Fruit fly (Drosophila melanogaster) whole organism, prepupa: ENCODE measurements around the gene CG32037.

Experiments
- Blimp-1 ChIP-seq: fragments of 200-800 bp; sonication (Bioruptor generic); optimal IDR thresholded peaks from 3 replicates; lab custom pipeline; 2017; ENCODE audit warnings: missing biosample characterization, missing genetic modification characterization, mild to moderate bottlenecking, moderate library complexity, missing genetic modification reagents
- CG10631 ChIP-seq: fragments of 200-800 bp; sonication (Bioruptor generic); optimal IDR thresholded peaks from 2 replicates; lab custom pipeline; 2016; ENCODE audit warnings: missing biosample characterization, missing genetic modification characterization
- CG10669 ChIP-seq: fragments of 200-800 bp; sonication (Bioruptor generic); optimal IDR thresholded peaks from 3 replicates; lab custom pipeline; 2018; ENCODE audit warnings: missing biosample characterization, mild to moderate bottlenecking, missing genetic modification characterization, moderate library complexity
- CG11294 ChIP-seq: fragments of 200-800 bp; sonication (Bioruptor generic); IDR thresholded peaks from 2 replicates; pipeline ENCODE4 v1.3.6; 2022; ENCODE audit warnings: missing biosample characterization, missing genetic modification characterization
- CG15336 ChIP-seq: fragments of 200-800 bp; sonication (Bioruptor generic); IDR thresholded peaks from 2 replicates; pipeline ENCODE4 v1.3.6; 2022; ENCODE audit warnings: missing biosample characterization, missing genetic modification characterization
- CG1621 ChIP-seq: fragments of 200-800 bp; sonication (Bioruptor generic); optimal IDR thresholded peaks from 3 replicates; lab custom pipeline; 2018; ENCODE audit warnings: missing biosample characterization, mild to moderate bottlenecking, missing genetic modification characterization
- CG3032 ChIP-seq: fragments of 200-800 bp; optimal IDR thresholded peaks from 2 replicates; lab custom pipeline; 2019; ENCODE audit warnings: missing biosample characterization, mild to moderate bottlenecking, missing genetic modification characterization, moderate library complexity
- CG31627 ChIP-seq: fragments of 200-800 bp; sonication (Bioruptor generic); optimal IDR thresholded peaks from 3 replicates; lab custom pipeline; 2016; ENCODE audit warnings: missing biosample characterization, missing genetic modification characterization
- CG32006 ChIP-seq: fragments of 200-800 bp; sonication (Bioruptor generic); optimal IDR thresholded peaks from 3 replicates; lab custom pipeline; 2017; ENCODE audit warnings: missing biosample characterization, mild to moderate bottlenecking, missing genetic modification characterization
- CG3919 ChIP-seq: fragments of 200-800 bp; sonication (Bioruptor generic); optimal IDR thresholded peaks from 3 replicates; lab custom pipeline; 2016; ENCODE audit warnings: missing biosample characterization, missing genetic modification characterization
- CG6163 ChIP-seq: fragments of 200-800 bp; sonication (Bioruptor generic); IDR thresholded peaks from 3 replicates; pipeline ENCODE4 v1.3.6; 2022; ENCODE audit warnings: missing biosample characterization, missing genetic modification characterization
- CG6276 ChIP-seq: fragments of 200-800 bp; sonication (Bioruptor generic); optimal IDR thresholded peaks from 2 replicates; lab custom pipeline; 2017; ENCODE audit warnings: missing biosample characterization, mild to moderate bottlenecking, missing genetic modification characterization
- CG6808 ChIP-seq: fragments of 200-800 bp; sonication (Bioruptor generic); optimal IDR thresholded peaks from 3 replicates; lab custom pipeline; 2017; ENCODE audit warnings: missing biosample characterization, missing genetic modification characterization, mild to moderate bottlenecking, moderate library complexity, missing genetic modification reagents
- CG6854 ChIP-seq: fragments of 200-800 bp; sonication (Bioruptor generic); optimal IDR thresholded peaks from 2 replicates; lab custom pipeline; 2017; ENCODE audit warnings: missing biosample characterization, mild to moderate bottlenecking, missing genetic modification characterization
- CG8319 ChIP-seq: fragments of 200-800 bp; sonication (Bioruptor generic); optimal IDR thresholded peaks from 3 replicates; lab custom pipeline; 2016; ENCODE audit warnings: missing biosample characterization, missing genetic modification characterization
- CG9139 ChIP-seq: fragments of 200-800 bp; sonication (Bioruptor generic); optimal IDR thresholded peaks from 3 replicates; lab custom pipeline; 2017; ENCODE audit warnings: missing biosample characterization, mild to moderate bottlenecking, missing genetic modification characterization
- Eip75B ChIP-seq: fragments of 200-800 bp; sonication (Bioruptor generic); optimal IDR thresholded peaks from 3 replicates; lab custom pipeline; 2016; ENCODE audit warnings: missing biosample characterization, missing genetic modification characterization
- Eip78C ChIP-seq: fragments of 200-800 bp; sonication (Bioruptor generic); peaks from one replicate; lab custom pipeline; 2016; ENCODE audit warnings: missing biosample characterization, missing genetic modification characterization
- Eip93F ChIP-seq: fragments of 200-800 bp; sonication (Bioruptor generic); optimal IDR thresholded peaks from 2 replicates; lab custom pipeline; 2016; ENCODE audit warnings: missing biosample characterization, mild to moderate bottlenecking, missing genetic modification characterization
- Ets96B ChIP-seq: fragments of 200-800 bp; optimal IDR thresholded peaks from 2 replicates; lab custom pipeline; 2019; ENCODE audit warnings: missing biosample characterization, mild to moderate bottlenecking, missing genetic modification characterization, moderate library complexity
- Hr39 ChIP-seq: fragments of 200-800 bp; sonication (Bioruptor generic); optimal IDR thresholded peaks from 2 replicates; lab custom pipeline; 2016; ENCODE audit warnings: missing biosample characterization, missing genetic modification characterization
- Hr4 ChIP-seq: fragments of 200-800 bp; sonication (Bioruptor generic); optimal IDR thresholded peaks from 3 replicates; lab custom pipeline; 2016; ENCODE audit warnings: missing biosample characterization, missing genetic modification characterization
- Lpt ChIP-seq: fragments of 200-800 bp; sonication (Bioruptor generic); optimal IDR thresholded peaks from 3 replicates; lab custom pipeline; 2016; ENCODE audit warnings: missing biosample characterization, missing genetic modification characterization
- OdsH ChIP-seq: fragments of 200-800 bp; sonication (Bioruptor generic); optimal IDR thresholded peaks from 3 replicates; lab custom pipeline; 2016; ENCODE audit warnings: missing biosample characterization, missing genetic modification characterization
- Sox102F ChIP-seq: fragments of 200-800 bp; sonication (Bioruptor generic); optimal IDR thresholded peaks from 2 replicates; lab custom pipeline; 2016; ENCODE audit warnings: missing biosample characterization, mild to moderate bottlenecking, missing genetic modification characterization
- Sox14 ChIP-seq: fragments of 200-800 bp; sonication (Bioruptor generic); optimal IDR thresholded peaks from 3 replicates; lab custom pipeline; 2016; ENCODE audit warnings: missing biosample characterization, missing genetic modification characterization
- Sox15 ChIP-seq: fragments of 200-800 bp; sonication (Bioruptor generic); optimal IDR thresholded peaks from 3 replicates; lab custom pipeline; 2016; ENCODE audit warnings: missing biosample characterization, missing genetic modification characterization
- acj6 ChIP-seq: fragments of 200-800 bp; sonication (Bioruptor generic); optimal IDR thresholded peaks from 3 replicates; lab custom pipeline; 2016; ENCODE audit warnings: missing biosample characterization, missing genetic modification characterization
- cyc ChIP-seq: fragments of 200-800 bp; sonication (Bioruptor generic); optimal IDR thresholded peaks from 3 replicates; lab custom pipeline; 2016; ENCODE audit warnings: missing biosample characterization, missing genetic modification characterization
- dac ChIP-seq: fragments of 200-800 bp; sonication (Bioruptor generic); optimal IDR thresholded peaks from 2 replicates; lab custom pipeline; 2017; ENCODE audit warnings: missing biosample characterization, mild to moderate bottlenecking, missing genetic modification characterization
- dsx ChIP-seq: fragments of 200-800 bp; optimal IDR thresholded peaks from 3 replicates; lab custom pipeline; 2019; ENCODE audit warnings: missing biosample characterization, mild to moderate bottlenecking, missing genetic modification characterization, moderate library complexity; ENCODE audit not compliant: poor library complexity, severe bottlenecking
- eg ChIP-seq: fragments of 200-800 bp; sonication (Bioruptor generic); IDR thresholded peaks from 3 replicates; pipeline ENCODE4 v1.3.6; 2022; ENCODE audit warnings: missing biosample characterization, missing genetic modification characterization
- esn ChIP-seq: fragments of 200-800 bp; sonication (Bioruptor generic); optimal IDR thresholded peaks from 2 replicates; lab custom pipeline; 2016; ENCODE audit warnings: missing biosample characterization, mild to moderate bottlenecking, missing genetic modification characterization, moderate library complexity
- fd59A ChIP-seq: fragments of 200-800 bp; sonication (Bioruptor generic); optimal IDR thresholded peaks from 2 replicates; lab custom pipeline; 2017; ENCODE audit warnings: missing biosample characterization, mild to moderate bottlenecking, missing genetic modification characterization, missing genetic modification reagents
- fd85E ChIP-seq: fragments of 200-800 bp; sonication (Bioruptor generic); optimal IDR thresholded peaks from 3 replicates; lab custom pipeline; 2016; ENCODE audit warnings: missing biosample characterization, missing genetic modification characterization
- fkh ChIP-seq: fragments of 200-800 bp; sonication (Bioruptor generic); optimal IDR thresholded peaks from 3 replicates; lab custom pipeline; 2017; ENCODE audit warnings: missing biosample characterization, mild to moderate bottlenecking, missing genetic modification characterization, moderate library complexity
- lz ChIP-seq: fragments of 200-800 bp; sonication (Bioruptor generic); optimal IDR thresholded peaks from 3 replicates; lab custom pipeline; 2016; ENCODE audit warnings: missing biosample characterization, missing genetic modification characterization
- net ChIP-seq: fragments of 200-800 bp; sonication (Bioruptor generic); optimal IDR thresholded peaks from 3 replicates; lab custom pipeline; 2016; ENCODE audit warnings: missing biosample characterization, missing genetic modification characterization
- salr ChIP-seq, 2 experiments: fragments of 200-800 bp; sonication (Bioruptor generic); optimal IDR thresholded peaks; 3 replicates each; lab custom pipeline; 2016 to 2018; ENCODE audit warnings: missing biosample characterization in 2 of 2, missing genetic modification characterization in 2 of 2, mild to moderate bottlenecking in 1 of 2
- ss ChIP-seq, 2 experiments: fragments of 200-800 bp; sonication (Bioruptor generic); optimal IDR thresholded peaks; 2 replicates in 1 of 2; 3 replicates in 1 of 2; lab custom pipeline; 2017 to 2018; ENCODE audit warnings: mild to moderate bottlenecking in 2 of 2, missing biosample characterization in 2 of 2, missing genetic modification characterization in 2 of 2, moderate library complexity in 1 of 2
- topi ChIP-seq: fragments of 200-800 bp; sonication (Bioruptor generic); optimal IDR thresholded peaks from 3 replicates; lab custom pipeline; 2016; ENCODE audit warnings: missing biosample characterization, missing genetic modification characterization
- vri ChIP-seq: fragments of 200-800 bp; sonication (Bioruptor generic); optimal IDR thresholded peaks from 3 replicates; lab custom pipeline; 2016; ENCODE audit warnings: missing biosample characterization, mild to moderate bottlenecking, missing genetic modification characterization

Gene CG32037

dm6 chr3L:9462247-9462769 is 29.7 kb downstream of the CG32037 start (continued):
- peak; percentile 97 for TF ChIP-seq CG6276 (GFP tag; lab: Kevin White, UChicago)
- peak; percentile 93 for TF ChIP-seq esn (GFP tag; lab: Kevin White, UChicago)
- TF ChIP-seq CG10669: peak; percentile 90
- peak; percentile 83 for TF ChIP-seq vri (GFP tag; lab: Kevin White, UChicago)
- peak; percentile 92 for TF ChIP-seq Ets96B (tag; lab: Kevin White, UChicago)
- TF ChIP-seq salr (GFP tag; optimal IDR thresholded peaks at IDR 0.05; lab: Kevin White, UChicago): peak; percentile 70 to 93
- peak; percentile 92 for TF ChIP-seq Lpt
- TF ChIP-seq topi (GFP tag; lab: Kevin White, UChicago): peak; percentile 89

dm6 chr3L:9461670-9462246 is 30.3 kb downstream of the CG32037 start:
- TF ChIP-seq Ets96B (tag; lab: Kevin White, UChicago) (peak; percentile 27), Sox15 (GFP tag; lab: Kevin White, UChicago) (no peak), CG15336 (GFP tag; lab: Robert Waterston, UW) (peak; percentile 6; the same call in 1 of the 2 replicates), CG6163 (GFP tag; lab: Robert Waterston, UW) (peak; percentile 43; the same call in 1 of the 3 replicates), salr (GFP tag; optimal IDR thresholded peaks at IDR 0.05; lab: Kevin White, UChicago) (peak in 1 of 2 experiments; percentile 7), Hr39 (GFP tag; lab: Kevin White, UChicago) (peak; percentile 50), CG1621 (peak; percentile 47), CG11294 (GFP tag; lab: Robert Waterston, UW) (peak; percentile 36; the same call in 1 of the 2 replicates), CG10669 (peak; percentile 23), eg (GFP tag; lab: Robert Waterston, UW) (peak; percentile 62), fd85E (no peak), dsx (no peak), CG31627 (GFP tag; lab: Kevin White, UChicago) (peak; percentile 7), Sox14 (GFP tag; lab: Kevin White, UChicago) (peak; percentile 4)

- TF ChIP-seq ss (GFP tag; optimal IDR thresholded peaks at IDR 0.05; lab: Kevin White, UChicago): peak; percentile 38 to 67
- peak; percentile 79 for TF ChIP-seq CG6276 (GFP tag; lab: Kevin White, UChicago)
- TF ChIP-seq Eip93F (GFP tag; lab: Kevin White, UChicago): peak; percentile 69
- TF ChIP-seq fkh (GFP tag; lab: Kevin White, UChicago): peak; percentile 93
- peak; percentile 5 for TF ChIP-seq fd85E
- peak; percentile 14 to 36 for TF ChIP-seq salr (GFP tag; optimal IDR thresholded peaks at IDR 0.05; lab: Kevin White, UChicago)
- peak; percentile 68 for TF ChIP-seq OdsH (GFP tag; lab: Kevin White, UChicago)
- TF ChIP-seq dsx: peak; percentile 47
- peak; percentile 72 for TF ChIP-seq Hr39 (GFP tag; lab: Kevin White, UChicago)
- no peak for TF ChIP-seq Blimp-1 (GFP tag; lab: Kevin White, UChicago)
- peak; percentile 92 for TF ChIP-seq Eip78C
- TF ChIP-seq dac (GFP tag; lab: Kevin White, UChicago): peak; percentile 55
- peak; percentile 2 for TF ChIP-seq CG9139 (GFP tag; lab: Kevin White, UChicago)
- peak; percentile 41 for TF ChIP-seq CG6808 (GFP tag; lab: Kevin White, UChicago)
- peak; percentile 82 for TF ChIP-seq Hr4 (GFP tag; lab: Kevin White, UChicago)
- peak; percentile 53 for TF ChIP-seq CG6854 (GFP tag; lab: Kevin White, UChicago)
- peak; percentile 70 for TF ChIP-seq CG32006 (GFP tag; lab: Kevin White, UChicago)
- peak; percentile 77 for TF ChIP-seq CG31627 (GFP tag; lab: Kevin White, UChicago)
- peak; percentile 54 for TF ChIP-seq vri (GFP tag; lab: Kevin White, UChicago)
- TF ChIP-seq CG3032: peak; percentile 75
- TF ChIP-seq Sox14 (GFP tag; lab: Kevin White, UChicago): peak; percentile 86
- peak; percentile 75 for TF ChIP-seq CG10631 (GFP tag; lab: Kevin White, UChicago)
- peak; percentile 37 for TF ChIP-seq CG1621
- TF ChIP-seq net: peak; percentile 68
- peak; percentile 52; the same call in 1 of the 2 replicates for TF ChIP-seq CG11294 (GFP tag; lab: Robert Waterston, UW)
- peak; percentile 74 for TF ChIP-seq lz (GFP tag; lab: Kevin White, UChicago)
- TF ChIP-seq CG8319 (GFP tag; lab: Kevin White, UChicago): peak; percentile 33
- TF ChIP-seq fd59A: peak; percentile 48
- peak; percentile 70 for TF ChIP-seq Eip75B (GFP tag; lab: Kevin White, UChicago)
- TF ChIP-seq cyc: peak; percentile 69
- peak; percentile 62 for TF ChIP-seq Sox102F (GFP tag; lab: Kevin White, UChicago)
- peak; percentile 77 for TF ChIP-seq acj6
- TF ChIP-seq CG3919 (GFP tag; lab: Kevin White, UChicago): peak; percentile 76
Measured at dm6 chr3L:9460775-9461491, 31.1 kb downstream of the CG32037 start, which contains the start of the genes CG3434 and CG44838. CG3434 (minus strand) TSS chr3L:9460799. CG44838 (plus strand) TSS chr3L:9461050.
